Fruit fly (Drosophila melanogaster) whole organism, embryonic: ENCODE measurements around the gene witty.

Experiments used
- Atf-2 ChIP-seq: fragments of 200-800 bp; sonication (Bioruptor generic); optimal IDR thresholded peaks from 2 replicates; lab custom pipeline; 2016; ENCODE audit warnings: missing biosample characterization, missing genetic modification characterization
- Atf6 ChIP-seq: fragments of 200-800 bp; sonication (Bioruptor generic); IDR thresholded peaks from 2 replicates; pipeline ENCODE4 v1.3.6; 2022; ENCODE audit warnings: missing biosample characterization, missing genetic modification characterization
- BEAF-32 ChIP-seq: fragments of 200-800 bp; sonication (Bioruptor generic); optimal IDR thresholded peaks from 3 replicates; lab custom pipeline; 2017; ENCODE audit warnings: missing biosample characterization, missing genetic modification characterization, mild to moderate bottlenecking, moderate library complexity, missing genetic modification reagents
- CG10274 ChIP-seq: fragments of 200-800 bp; sonication (Bioruptor generic); optimal IDR thresholded peaks from 3 replicates; lab custom pipeline; 2017; ENCODE audit warnings: missing biosample characterization, mild to moderate bottlenecking, missing genetic modification characterization
- CG10654 ChIP-seq: fragments of 200-800 bp; sonication (Bioruptor generic); optimal IDR thresholded peaks from 2 replicates; lab custom pipeline; 2016; ENCODE audit warnings: missing biosample characterization, missing genetic modification characterization
- CG14710 ChIP-seq: fragments of 200-800 bp; sonication (Bioruptor generic); optimal IDR thresholded peaks from 3 replicates; lab custom pipeline; 2019; ENCODE audit warnings: missing biosample characterization, mild to moderate bottlenecking, missing genetic modification characterization, moderate library complexity
- CG2199 ChIP-seq: fragments of 200-800 bp; sonication (Bioruptor generic); IDR thresholded peaks from 3 replicates; pipeline ENCODE4 v1.3.6; 2022; ENCODE audit warnings: missing biosample characterization, missing genetic modification characterization
- CG2889 ChIP-seq: fragments of 200-800 bp; sonication (Bioruptor generic); IDR thresholded peaks from 3 replicates; pipeline ENCODE4 v1.3.6; 2022; ENCODE audit warnings: missing biosample characterization, missing genetic modification characterization
- CG3065 ChIP-seq: fragments of 200-800 bp; sonication (Bioruptor generic); optimal IDR thresholded peaks from 2 replicates; lab custom pipeline; 2016; ENCODE audit warnings: missing biosample characterization, missing genetic modification characterization
- CG3847 ChIP-seq: fragments of 200-800 bp; sonication (Bioruptor generic); IDR thresholded peaks from 2 replicates; pipeline ENCODE4 v1.3.6; 2022; ENCODE audit warnings: missing biosample characterization, missing genetic modification characterization
- CG42726 ChIP-seq: fragments of 200-800 bp; sonication (Bioruptor generic); IDR thresholded peaks from 2 replicates; pipeline ENCODE4 v1.3.6; 2022; ENCODE audit warnings: missing biosample characterization, missing genetic modification characterization; ENCODE audit not compliant: partially characterized antibody
- CG43689 ChIP-seq: fragments of 200-800 bp; sonication (Bioruptor generic); IDR thresholded peaks from 2 replicates; pipeline ENCODE4 v1.3.6; 2022; ENCODE audit warnings: missing biosample characterization, missing genetic modification characterization
- CG4707 ChIP-seq: fragments of 200-800 bp; sonication (Bioruptor generic); optimal IDR thresholded peaks from 2 replicates; lab custom pipeline; 2018; ENCODE audit warnings: missing biosample characterization, mild to moderate bottlenecking, missing genetic modification characterization, moderate library complexity
- CG4820 ChIP-seq: fragments of 200-800 bp; sonication (Bioruptor generic); optimal IDR thresholded peaks from 3 replicates; lab custom pipeline; 2016; ENCODE audit warnings: missing biosample characterization, missing genetic modification characterization
- CG5180 ChIP-seq: fragments of 200-800 bp; sonication (Bioruptor generic); optimal IDR thresholded peaks from 3 replicates; lab custom pipeline; 2017; ENCODE audit warnings: missing biosample characterization, missing genetic modification characterization, mild to moderate bottlenecking, moderate library complexity, missing genetic modification reagents
- CG7987 ChIP-seq: fragments of 200-800 bp; sonication (Bioruptor generic); optimal IDR thresholded peaks from 2 replicates; lab custom pipeline; 2018; ENCODE audit warnings: missing biosample characterization, mild to moderate bottlenecking, missing genetic modification characterization, moderate library complexity
- CG8290 ChIP-seq, 3 experiments: fragments of 200-800 bp; sonication (Bioruptor generic); optimal IDR thresholded peaks; 2 replicates each; lab custom pipeline; 2016 to 2019; ENCODE audit warnings: missing biosample characterization in 3 of 3, missing genetic modification characterization in 3 of 3, mild to moderate bottlenecking in 2 of 3, moderate library complexity in 1 of 3
- Dek ChIP-seq: fragments of 200-800 bp; sonication (Bioruptor generic); optimal IDR thresholded peaks from 3 replicates; lab custom pipeline; 2019; ENCODE audit warnings: missing biosample characterization, mild to moderate bottlenecking, missing genetic modification characterization, moderate library complexity
- E2f1 ChIP-seq: fragments of 200-800 bp; sonication (Bioruptor generic); IDR thresholded peaks from 2 replicates; pipeline ENCODE4 v1.3.6; 2022; ENCODE audit warnings: missing biosample characterization, missing genetic modification characterization
- Ets65A ChIP-seq: fragments of 200-800 bp; sonication (Bioruptor generic); peaks from one replicate; lab custom pipeline; 2016; ENCODE audit warnings: missing biosample characterization, missing genetic modification characterization
- HLH3B ChIP-seq: fragments of 200-800 bp; sonication (Bioruptor generic); IDR thresholded peaks from 2 replicates; pipeline ENCODE4 v1.3.6; 2022; ENCODE audit warnings: missing biosample characterization, missing genetic modification characterization
- HLHmδ ChIP-seq: fragments of 200-800 bp; sonication (Bioruptor generic); optimal IDR thresholded peaks from 2 replicates; lab custom pipeline; 2018; ENCODE audit warnings: missing biosample characterization, mild to moderate bottlenecking, missing genetic modification characterization, moderate library complexity
- HmgZ ChIP-seq: fragments of 200-800 bp; sonication (Bioruptor generic); optimal IDR thresholded peaks from 2 replicates; lab custom pipeline; 2018; ENCODE audit warnings: missing biosample characterization, mild to moderate bottlenecking, missing genetic modification characterization
- MESR4 ChIP-seq: fragments of 200-800 bp; sonication (Bioruptor generic); optimal IDR thresholded peaks from 2 replicates; lab custom pipeline; 2018; ENCODE audit warnings: missing biosample characterization, mild to moderate bottlenecking, missing genetic modification characterization, moderate library complexity
- Med ChIP-seq: fragments of 200-800 bp; sonication (Bioruptor generic); peaks from one replicate; lab custom pipeline; 2016; ENCODE audit warnings: missing biosample characterization, missing genetic modification characterization, mild to moderate bottlenecking, inconsistent platforms, moderate library complexity
- Rfx ChIP-seq: fragments of 200-800 bp; sonication (Bioruptor generic); IDR thresholded peaks from 2 replicates; pipeline ENCODE4 v1.3.6; 2022; ENCODE audit warnings: missing biosample characterization, missing genetic modification characterization
- Sin3A ChIP-seq: fragments of >200 bp; optimal IDR thresholded peaks from 2 replicates; lab custom pipeline; 2018
- Sry-β ChIP-seq: fragments of 200-800 bp; sonication (Bioruptor generic); optimal IDR thresholded peaks from 2 replicates; lab custom pipeline; 2018; ENCODE audit warnings: missing biosample characterization, mild to moderate bottlenecking, missing genetic modification characterization, moderate library complexity
- amos ChIP-seq: fragments of 200-800 bp; sonication (Bioruptor generic); IDR thresholded peaks from 2 replicates; pipeline ENCODE4 v1.3.6; 2022; ENCODE audit warnings: missing biosample characterization, missing genetic modification characterization; ENCODE audit not compliant: partially characterized antibody
- ato ChIP-seq: fragments of 200-800 bp; sonication (Bioruptor generic); IDR thresholded peaks from 2 replicates; pipeline ENCODE4 v1.3.6; 2022; ENCODE audit warnings: missing biosample characterization, missing genetic modification characterization; ENCODE audit not compliant: partially characterized antibody
- btn ChIP-seq: fragments of 200-800 bp; sonication (Bioruptor generic); optimal IDR thresholded peaks from 2 replicates; lab custom pipeline; 2016; ENCODE audit warnings: missing biosample characterization, missing genetic modification characterization
- crol ChIP-seq: fragments of 200-800 bp; sonication (Bioruptor generic); IDR thresholded peaks from 2 replicates; pipeline ENCODE4 v1.3.6; 2022; ENCODE audit warnings: missing biosample characterization, missing genetic modification characterization
- dan ChIP-seq: fragments of 200-800 bp; sonication (Bioruptor generic); IDR thresholded peaks from 2 replicates; pipeline ENCODE4 v1.3.6; 2022; ENCODE audit warnings: missing biosample characterization, missing genetic modification characterization
- emc ChIP-seq: fragments of 200-800 bp; sonication (Bioruptor generic); optimal IDR thresholded peaks from 2 replicates; lab custom pipeline; 2016; ENCODE audit warnings: missing biosample characterization, missing genetic modification characterization
- gce ChIP-seq: fragments of 200-800 bp; sonication (Bioruptor generic); IDR thresholded peaks from 3 replicates; pipeline ENCODE4 v1.3.6; 2022; ENCODE audit warnings: missing biosample characterization, missing genetic modification characterization
- gfzf ChIP-seq: fragments of 200-800 bp; sonication (Bioruptor generic); optimal IDR thresholded peaks from 2 replicates; lab custom pipeline; 2016; ENCODE audit warnings: missing biosample characterization, mild to moderate bottlenecking, missing genetic modification characterization, moderate library complexity
- grau ChIP-seq: fragments of 200-800 bp; optimal IDR thresholded peaks from 3 replicates; lab custom pipeline; 2019; ENCODE audit warnings: missing biosample characterization, mild to moderate bottlenecking, missing genetic modification characterization, moderate library complexity
- grn ChIP-seq: fragments of 200-800 bp; sonication (Bioruptor generic); optimal IDR thresholded peaks from 3 replicates; lab custom pipeline; 2017; ENCODE audit warnings: missing biosample characterization, missing genetic modification characterization
- hth ChIP-seq: fragments of >200 bp; optimal IDR thresholded peaks from 2 replicates; lab custom pipeline; 2017; ENCODE audit warnings: inconsistent platforms
- jumu ChIP-seq: fragments of 200-800 bp; sonication (Bioruptor generic); optimal IDR thresholded peaks from 3 replicates; lab custom pipeline; 2016; ENCODE audit warnings: missing biosample characterization, missing genetic modification characterization
- lmd ChIP-seq: fragments of 200-800 bp; sonication (Bioruptor generic); IDR thresholded peaks from 2 replicates; pipeline ENCODE4 v1.3.6; 2022; ENCODE audit warnings: missing biosample characterization, missing genetic modification characterization
- luna ChIP-seq: fragments of 200-800 bp; sonication (Bioruptor generic); optimal IDR thresholded peaks from 2 replicates; lab custom pipeline; 2016; ENCODE audit warnings: missing biosample characterization, missing genetic modification characterization
- nom ChIP-seq: fragments of 200-800 bp; sonication (Bioruptor generic); optimal IDR thresholded peaks from 2 replicates; lab custom pipeline; 2017; ENCODE audit warnings: missing biosample characterization, missing genetic modification characterization, mild to moderate bottlenecking, moderate library complexity, missing genetic modification reagents
- onecut ChIP-seq: fragments of 200-800 bp; sonication (Bioruptor generic); IDR thresholded peaks from 2 replicates; pipeline ENCODE4 v1.3.6; 2022; ENCODE audit warnings: missing biosample characterization, missing genetic modification characterization
- pb ChIP-seq: fragments of 200-800 bp; sonication (Bioruptor generic); optimal IDR thresholded peaks from 3 replicates; lab custom pipeline; 2016; ENCODE audit warnings: missing biosample characterization, missing genetic modification characterization
- pnt ChIP-seq: fragments of 200-800 bp; sonication (Bioruptor generic); optimal IDR thresholded peaks from 3 replicates; lab custom pipeline; 2016; ENCODE audit warnings: missing biosample characterization, missing genetic modification characterization
- pum ChIP-seq: fragments of 200-800 bp; sonication (Bioruptor generic); optimal IDR thresholded peaks from 2 replicates; lab custom pipeline; 2016; ENCODE audit warnings: missing biosample characterization, missing genetic modification characterization
- stc ChIP-seq: fragments of 200-800 bp; sonication (Bioruptor generic); IDR thresholded peaks from 2 replicates; pipeline ENCODE4 v1.3.6; 2022; ENCODE audit warnings: missing biosample characterization, missing genetic modification characterization
- stwl ChIP-seq: fragments of 200-800 bp; sonication (Bioruptor generic); optimal IDR thresholded peaks from 3 replicates; lab custom pipeline; 2018; ENCODE audit warnings: missing biosample characterization, mild to moderate bottlenecking, missing genetic modification characterization, moderate library complexity
- vnd ChIP-seq: fragments of 200-800 bp; sonication (Bioruptor generic); IDR thresholded peaks from 3 replicates; pipeline ENCODE4 v1.3.6; 2022; ENCODE audit warnings: missing biosample characterization, missing genetic modification characterization; ENCODE audit not compliant: partially characterized antibody

Gene witty

DNA sequence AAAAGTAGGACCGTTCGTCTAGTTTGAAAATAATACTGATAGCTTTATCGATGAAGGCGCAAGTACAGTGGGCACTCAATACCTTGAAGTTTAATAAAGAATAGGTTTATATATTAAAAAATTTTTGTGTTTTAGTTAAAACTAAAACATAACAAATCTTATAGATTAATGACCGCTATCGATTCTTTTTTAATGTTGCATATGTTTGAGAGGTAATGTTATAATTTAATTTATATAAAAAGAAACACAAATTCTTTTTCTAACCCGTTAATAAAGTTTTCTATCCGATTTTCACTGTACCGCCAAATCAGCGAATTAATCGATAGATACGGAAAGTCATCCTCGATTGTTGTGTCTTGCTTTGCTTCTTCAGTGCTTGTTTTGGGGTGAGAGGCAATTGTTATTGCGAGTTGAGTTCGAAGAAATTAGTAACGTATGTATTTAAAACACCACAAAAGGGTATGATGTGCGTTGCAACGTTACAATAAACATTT lies 46.1 kb downstream of the witty start, which contains the start of the genes Dad1 and CG13384 (continued):
- no peak for TF ChIP-seq btn (GFP tag; lab: Kevin White, UChicago)
- peak; percentile 96 for TF ChIP-seq CG14710 (tag; lab: Kevin White, UChicago)
- TF ChIP-seq HmgZ (tag; lab: Kevin White, UChicago): peak; percentile 86
- peak; percentile 48 for TF ChIP-seq pum (GFP tag; lab: Kevin White, UChicago)
- TF ChIP-seq CG8290 (GFP tag; optimal IDR thresholded peaks at IDR 0.05; lab: Kevin White, UChicago): peak; percentile 76
- peak in 1 of 2 experiments; percentile 36 for TF ChIP-seq CG8290 (tag; optimal IDR thresholded peaks at IDR 0.05; lab: Kevin White, UChicago)
- TF ChIP-seq grau (tag; lab: Kevin White, UChicago): peak; percentile 100
- TF ChIP-seq CG4820 (GFP tag; lab: Kevin White, UChicago): peak; percentile 83
- TF ChIP-seq CG4707: peak; percentile 24
- TF ChIP-seq vnd (GFP tag; lab: Robert Waterston, UW): no peak
- peak; percentile 71 for TF ChIP-seq onecut (GFP tag; lab: Robert Waterston, UW)
- peak; percentile 84 for TF ChIP-seq nom
- peak; percentile 78 for TF ChIP-seq Med
- TF ChIP-seq crol (GFP tag; lab: Robert Waterston, UW): peak; percentile 14; the same call in 1 of the 2 replicates
- TF ChIP-seq grn (GFP tag; lab: Kevin White, UChicago): peak; percentile 46
- TF ChIP-seq hth (lab: Kevin White, UChicago): no peak
- TF ChIP-seq amos (GFP tag; lab: Robert Waterston, UW): peak; percentile 45; the same call in 1 of the 2 replicates
- no peak for TF ChIP-seq jumu (GFP tag; lab: Kevin White, UChicago)
- TF ChIP-seq lmd (GFP tag; lab: Robert Waterston, UW): peak; percentile 93
- peak; percentile 49; the same call in 1 of the 2 replicates for TF ChIP-seq CG42726
- TF ChIP-seq HLH3B: peak; percentile 88
- TF ChIP-seq Rfx (GFP tag; lab: Robert Waterston, UW): peak; percentile 95
- TF ChIP-seq CG3065: peak; percentile 57
- peak; percentile 84 for TF ChIP-seq CG2889 (GFP tag; lab: Robert Waterston, UW)
- TF ChIP-seq emc (GFP tag; lab: Kevin White, UChicago): no peak
- no peak for TF ChIP-seq HLHmδ (GFP tag; lab: Kevin White, UChicago)
- peak; percentile 80 for TF ChIP-seq CG10654 (GFP tag; lab: Kevin White, UChicago)
- no peak for TF ChIP-seq luna (GFP tag; lab: Kevin White, UChicago)
- peak; percentile 72 for TF ChIP-seq CG43689 (GFP tag; lab: Robert Waterston, UW)
- TF ChIP-seq Ets65A (GFP tag; lab: Kevin White, UChicago): peak; percentile 93
- TF ChIP-seq CG7987: peak; percentile 40
- TF ChIP-seq CG2199 (GFP tag; lab: Robert Waterston, UW): 0 out of 3 replicates have a peak, but pooled peaks have one; percentile 62
- peak; percentile 40; the same call in 1 of the 3 replicates for TF ChIP-seq gce (GFP tag; lab: Robert Waterston, UW)
- peak; percentile 89 for TF ChIP-seq stc (GFP tag; lab: Robert Waterston, UW)
- TF ChIP-seq stwl (tag; lab: Kevin White, UChicago): peak; percentile 79
- peak; percentile 93 for TF ChIP-seq E2f1
- TF ChIP-seq Sin3A (lab: Kevin White, UChicago): no peak
- peak; percentile 68 for TF ChIP-seq BEAF-32 (GFP tag; lab: Kevin White, UChicago)
- peak; percentile 69 for TF ChIP-seq CG5180 (GFP tag; lab: Kevin White, UChicago)
- peak; percentile 21 for TF ChIP-seq Atf-2
- peak; percentile 96 for TF ChIP-seq Dek
- peak; percentile 94 for TF ChIP-seq CG3847 (GFP tag; lab: Robert Waterston, UW)
- 0 out of 2 replicates have a peak, but pooled peaks have one; percentile 23 for TF ChIP-seq ato (GFP tag; lab: Robert Waterston, UW)
- peak; percentile 93 for TF ChIP-seq Atf6 (GFP tag; lab: Robert Waterston, UW)
- TF ChIP-seq CG10274 (GFP tag; lab: Kevin White, UChicago): peak; percentile 50
- peak; percentile 44 for TF ChIP-seq Sry-β (GFP tag; lab: Kevin White, UChicago)
- TF ChIP-seq gfzf: peak; percentile 65
- no peak for TF ChIP-seq pb (GFP tag; lab: Kevin White, UChicago)
- TF ChIP-seq MESR4 (GFP tag; lab: Kevin White, UChicago): no peak
- TF ChIP-seq pnt (GFP tag; lab: Kevin White, UChicago): no peak
- TF ChIP-seq dan (GFP tag; lab: Robert Waterston, UW): peak; percentile 63
